Worm (Caenorhabditis elegans) whole organism, early embryonic: ENCODE data around the gene unc-68.

Source experiments
- B0310.2 ChIP-seq: sonication (generic microtip); optimal IDR thresholded peaks from 2 replicates; lab custom pipeline; 2016; ENCODE audit warnings: mild to moderate bottlenecking, missing genetic modification characterization, missing compliant biosample characterization
- F13C5.2 ChIP-seq: sonication (generic microtip); optimal IDR thresholded peaks from 2 replicates; lab custom pipeline; 2017; ENCODE audit warnings: mild to moderate bottlenecking, missing genetic modification characterization, inconsistent platforms, missing compliant biosample characterization
- aly-1 ChIP-seq: sonication (generic microtip); optimal IDR thresholded peaks from 2 replicates; lab custom pipeline; 2016; ENCODE audit warnings: missing genetic modification characterization, missing compliant biosample characterization
- ama-1 ChIP-seq: fragments of 150-350 bp; optimal IDR thresholded peaks from 2 replicates; lab custom pipeline; 2014
- ceh-13 ChIP-seq: fragments of 200-800 bp; sonication (Bioruptor generic); optimal IDR thresholded peaks from 2 replicates; lab custom pipeline; 2018; ENCODE audit warnings: mild to moderate bottlenecking, missing genetic modification characterization, missing compliant biosample characterization
- ceh-36 ChIP-seq: sonication (generic microtip); optimal IDR thresholded peaks from 2 replicates; lab custom pipeline; 2016; ENCODE audit warnings: missing genetic modification characterization, inconsistent platforms, missing compliant biosample characterization
- ets-7 ChIP-seq: sonication (generic microtip); optimal IDR thresholded peaks from 2 replicates; lab custom pipeline; 2016; ENCODE audit warnings: missing genotype, missing genetic modification characterization, missing compliant biosample characterization
- flt-1 ChIP-seq: fragments of 200-800 bp; sonication (Bioruptor generic); IDR thresholded peaks from 2 replicates; pipeline ENCODE4 v1.3.6; 2022; ENCODE audit warnings: missing genetic modification characterization, missing compliant biosample characterization
- hmbx-1 ChIP-seq: sonication (generic microtip); optimal IDR thresholded peaks from 2 replicates; lab custom pipeline; 2016; ENCODE audit warnings: mild to moderate bottlenecking, missing genetic modification characterization, missing compliant biosample characterization
- hmg-4 ChIP-seq: fragments of 200-800 bp; sonication (Bioruptor generic); optimal IDR thresholded peaks from 2 replicates; lab custom pipeline; 2018; ENCODE audit warnings: mild to moderate bottlenecking, missing genetic modification characterization, missing compliant biosample characterization
- hnd-1 ChIP-seq: sonication (generic microtip); optimal IDR thresholded peaks from 2 replicates; lab custom pipeline; 2016; ENCODE audit warnings: missing genetic modification characterization, missing compliant biosample characterization
- pes-1 ChIP-seq: fragments of 200-800 bp; sonication (Bioruptor generic); IDR thresholded peaks from 2 replicates; pipeline ENCODE4 v1.3.6; 2022; ENCODE audit warnings: missing genetic modification reagents, missing genetic modification characterization, missing compliant biosample characterization
- scrt-1 ChIP-seq: fragments of 200-800 bp; sonication (Bioruptor generic); IDR thresholded peaks from 2 replicates; pipeline ENCODE4 v1.3.6; 2022; ENCODE audit warnings: missing genetic modification characterization, missing compliant biosample characterization
- sea-1 ChIP-seq: fragments of 200-800 bp; sonication (Bioruptor generic); conservative IDR thresholded peaks from 2 replicates; pipeline ENCODE4 v1.3.6; 2022; ENCODE audit warnings: missing genetic modification characterization, missing compliant biosample characterization
- tbx-11 ChIP-seq: fragments of 200-800 bp; sonication (Bioruptor generic); IDR thresholded peaks from 2 replicates; pipeline ENCODE4 v1.3.6; 2022; ENCODE audit warnings: missing genetic modification characterization, missing compliant biosample characterization
- tbx-37 ChIP-seq: fragments of 200-800 bp; sonication (Bioruptor generic); conservative IDR thresholded peaks from 2 replicates; pipeline ENCODE4 v1.3.6; 2022; ENCODE audit warnings: missing genetic modification reagents, missing genetic modification characterization, missing compliant biosample characterization
- tra-4 ChIP-seq: sonication (generic microtip); optimal IDR thresholded peaks from 2 replicates; lab custom pipeline; 2017; ENCODE audit warnings: missing genetic modification characterization, missing compliant biosample characterization

Gene unc-68

ce11 chrV:6949770-6950169, 20.9 kb upstream of the unc-68 start, which contains the start of gene Y57E12B.11:
Y57E12B.11 (minus strand) TSS chrV:6949870.
- TF ChIP-seq hmbx-1 (tag; lab: Kevin White, UChicago): no peak
- no peak for TF ChIP-seq flt-1 (GFP tag; lab: Robert Waterston, UW)
- TF ChIP-seq ets-7 (tag; lab: Kevin White, UChicago): no peak
- no peak for TF ChIP-seq scrt-1 (GFP tag; lab: Robert Waterston, UW)
- no peak for TF ChIP-seq aly-1 (tag; lab: Kevin White, UChicago)
- no peak for TF ChIP-seq ama-1 (lab: Kevin White, UChicago)
- TF ChIP-seq B0310.2: no peak
- no peak for TF ChIP-seq pes-1 (GFP tag; lab: Robert Waterston, UW)

- TF ChIP-seq sea-1 (GFP tag; lab: Robert Waterston, UW): no peak
- no peak for TF ChIP-seq hmbx-1 (tag; lab: Kevin White, UChicago)
- TF ChIP-seq ceh-13: no peak
- TF ChIP-seq hnd-1 (tag; lab: Kevin White, UChicago): no peak
- no peak for TF ChIP-seq ets-7 (tag; lab: Kevin White, UChicago)
- no peak for TF ChIP-seq tbx-11 (GFP tag; lab: Robert Waterston, UW)
- no peak for TF ChIP-seq tbx-37 (GFP tag; lab: Robert Waterston, UW)
- TF ChIP-seq ama-1 (lab: Kevin White, UChicago): no peak
Measured at ce11 chrV:6948225-6948624, 19.4 kb upstream of the unc-68 start, which contains the start of gene Y57E12B.1. Y57E12B.1 (plus strand) TSS chrV:6948525.

ce11 chrV:6947442-6947841, 18.6 kb upstream of the unc-68 start, which contains the start of gene Y57E12B.4:
Y57E12B.4 (minus strand) TSS chrV:6947542.
- no peak for TF ChIP-seq pes-1 (GFP tag; lab: Robert Waterston, UW)
- no peak for TF ChIP-seq tbx-11 (GFP tag; lab: Robert Waterston, UW)
- no peak for TF ChIP-seq hmg-4 (GFP tag; lab: Kevin White, UChicago)
- TF ChIP-seq ceh-13: no peak
- TF ChIP-seq tra-4: no peak
- TF ChIP-seq scrt-1 (GFP tag; lab: Robert Waterston, UW): no peak
- TF ChIP-seq ets-7 (tag; lab: Kevin White, UChicago): no peak
- no peak for TF ChIP-seq ceh-36 (tag; lab: Kevin White, UChicago)
- no peak for TF ChIP-seq hnd-1 (tag; lab: Kevin White, UChicago)
- no peak for TF ChIP-seq tbx-37 (GFP tag; lab: Robert Waterston, UW)

- TF ChIP-seq ceh-13 (no peak), aly-1 (tag; lab: Kevin White, UChicago) (no peak), B0310.2 (no peak), scrt-1 (GFP tag; lab: Robert Waterston, UW) (no peak), ama-1 (lab: Kevin White, UChicago) (no peak), tra-4 (no peak), F13C5.2 (no peak)
Measured at ce11 chrV:6935878-6936277, 7.0 kb upstream of the unc-68 start, which contains the start of gene Y57E12B.10. Y57E12B.10 (minus strand) TSS chrV:6935978.

- no peak for TF ChIP-seq pes-1 (GFP tag; lab: Robert Waterston, UW)
- no peak for TF ChIP-seq scrt-1 (GFP tag; lab: Robert Waterston, UW)
Measured at ce11 chrV:6934212-6934611, 5.4 kb upstream of the unc-68 start, which contains the start of gene lipl-6. lipl-6 (minus strand) TSS chrV:6934312.

ce11 chrV:6930284-6930683, 1.4 kb upstream of the unc-68 start:
- no peak for TF ChIP-seq hmbx-1 (tag; lab: Kevin White, UChicago)
- TF ChIP-seq aly-1 (tag; lab: Kevin White, UChicago): no peak
- no peak for TF ChIP-seq tra-4
- TF ChIP-seq ceh-36 (tag; lab: Kevin White, UChicago): no peak
- TF ChIP-seq hnd-1 (tag; lab: Kevin White, UChicago): no peak

ce11 chrV:6926633-6927032, 2.2 kb downstream of the unc-68 start:
- no peak for TF ChIP-seq ceh-36 (tag; lab: Kevin White, UChicago)
- no peak for TF ChIP-seq hmbx-1 (tag; lab: Kevin White, UChicago)
- no peak for TF ChIP-seq ceh-13
- no peak for TF ChIP-seq ama-1 (lab: Kevin White, UChicago)
- no peak for TF ChIP-seq ets-7 (tag; lab: Kevin White, UChicago)
- no peak for TF ChIP-seq F13C5.2
- no peak for TF ChIP-seq pes-1 (GFP tag; lab: Robert Waterston, UW)
- no peak for TF ChIP-seq scrt-1 (GFP tag; lab: Robert Waterston, UW)
- no peak for TF ChIP-seq B0310.2
- no peak for TF ChIP-seq tbx-37 (GFP tag; lab: Robert Waterston, UW)
- TF ChIP-seq hnd-1 (tag; lab: Kevin White, UChicago): no peak
- no peak for TF ChIP-seq flt-1 (GFP tag; lab: Robert Waterston, UW)
- no peak for TF ChIP-seq sea-1 (GFP tag; lab: Robert Waterston, UW)
- TF ChIP-seq tbx-11 (GFP tag; lab: Robert Waterston, UW): no peak
- no peak for TF ChIP-seq tra-4

- no peak for TF ChIP-seq F13C5.2
- no peak for TF ChIP-seq hmbx-1 (tag; lab: Kevin White, UChicago)
- TF ChIP-seq hnd-1 (tag; lab: Kevin White, UChicago): no peak
- no peak for TF ChIP-seq sea-1 (GFP tag; lab: Robert Waterston, UW)
- TF ChIP-seq scrt-1 (GFP tag; lab: Robert Waterston, UW): no peak
- no peak for TF ChIP-seq pes-1 (GFP tag; lab: Robert Waterston, UW)
- no peak for TF ChIP-seq hmg-4 (GFP tag; lab: Kevin White, UChicago)
- TF ChIP-seq B0310.2: no peak
- TF ChIP-seq aly-1 (tag; lab: Kevin White, UChicago): no peak
- TF ChIP-seq ceh-36 (tag; lab: Kevin White, UChicago): no peak
- TF ChIP-seq tbx-37 (GFP tag; lab: Robert Waterston, UW): no peak
- TF ChIP-seq tbx-11 (GFP tag; lab: Robert Waterston, UW): no peak
Measured at ce11 chrV:6919251-6919650, 9.6 kb downstream of the unc-68 start.
